Fruit fly (Drosophila melanogaster): Measurements from ENCODE around the gene CG7079.

- no peak for TF ChIP-seq h (optimal IDR thresholded peaks at IDR 0.05)
- no peak for TF ChIP-seq insv (optimal IDR thresholded peaks at IDR 0.05)
- no peak for TF ChIP-seq psq (optimal IDR thresholded peaks at IDR 0.05)
These were observed 49.0 kb upstream of the CG7079 start, which contains the start of gene RhoGAP93B for dm6 chr3R:21097631-21098117.

All from Kc167 (cell line).